Worm (Caenorhabditis elegans): Measurements from ENCODE around the gene Y62F5A.10.

The Y62F5A.10 gene

DNA sequence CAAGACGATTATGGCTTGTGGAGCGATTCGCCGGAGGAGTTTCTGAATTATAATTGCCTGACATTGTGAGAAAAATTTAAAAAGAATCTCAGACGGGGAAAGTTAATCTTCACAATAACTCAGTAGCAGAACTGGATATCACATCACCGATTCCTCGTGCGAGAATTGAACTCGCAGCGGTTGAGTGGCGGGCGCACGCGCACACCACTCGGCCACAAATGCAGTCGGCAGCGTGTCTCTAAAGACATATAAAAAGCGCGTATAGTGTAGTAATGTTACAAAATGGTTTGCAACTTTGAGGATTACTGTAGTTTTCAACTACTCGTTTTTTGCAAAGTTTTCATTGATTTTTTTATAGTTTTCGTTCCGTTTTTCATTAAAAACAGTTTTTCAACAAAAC, 36.8 kb upstream of the Y62F5A.10 start (continued):
- TF ChIP-seq zfp-3 (GFP tag; conservative IDR thresholded peaks at IDR 0.05) (0 out of 2 replicates have a peak, but pooled peaks have one; percentile 48), rbr-2 (tag; optimal IDR thresholded peaks at IDR 0.05) (peak; percentile 87), mep-1 (tag; optimal IDR thresholded peaks at IDR 0.05) (no peak), nhr-111 (GFP tag; optimal IDR thresholded peaks at IDR 0.05) (peak; percentile 70), cey-2 (tag; optimal IDR thresholded peaks at IDR 0.05; ENCODE audit: borderline replicate concordance, insufficient read depth) (peak; percentile 49), lin-15B (tag; optimal IDR thresholded peaks at IDR 0.05) (no peak), dve-1 (tag; optimal IDR thresholded peaks at IDR 0.05; ENCODE audit: insufficient read depth) (peak; percentile 78), ces-1 (GFP tag; optimal IDR thresholded peaks at IDR 0.05) (no peak), R02D3.7 (tag; optimal IDR thresholded peaks at IDR 0.05) (peak; percentile 15), gei-8 (GFP tag; optimal IDR thresholded peaks at IDR 0.05) (peak; percentile 84), ztf-11 (tag; optimal IDR thresholded peaks at IDR 0.05) (no peak), dmd-8 (GFP tag; IDR thresholded peaks at IDR 0.05) (peak; percentile 100), set-16 (GFP tag; IDR thresholded peaks at IDR 0.05) (peak; percentile 56; the same call in 1 of the 2 replicates), mxl-2 (GFP tag; conservative IDR thresholded peaks at IDR 0.05) (peak; percentile 75), daf-8 (GFP tag; IDR thresholded peaks at IDR 0.05) (no peak), duxl-1 (tag; optimal IDR thresholded peaks at IDR 0.05; ENCODE audit: poor library complexity) (peak; percentile 72), nhr-42 (GFP tag; IDR thresholded peaks at IDR 0.05) (peak; percentile 84), daf-19 (GFP tag; conservative IDR thresholded peaks at IDR 0.05) (peak; percentile 97), ceh-62 (tag; optimal IDR thresholded peaks at IDR 0.05) (no peak), lin-1 (GFP tag; IDR thresholded peaks at IDR 0.05) (peak; percentile 92), jun-1 (tag; optimal IDR thresholded peaks at IDR 0.05) (peak; percentile 8), hmg-1.1 (GFP tag; IDR thresholded peaks at IDR 0.05) (peak; percentile 95), zfp-2 (tag; optimal IDR thresholded peaks at IDR 0.05) (peak; percentile 70), sdz-12 (GFP tag; optimal IDR thresholded peaks at IDR 0.05) (peak; percentile 79), lin-39 (tag; optimal IDR thresholded peaks at IDR 0.05) (no peak), lir-3 (tag; optimal IDR thresholded peaks at IDR 0.05) (peak; percentile 87), F26F4.8 (GFP tag; conservative IDR thresholded peaks at IDR 0.05) (peak; percentile 99), nhr-11 (tag; optimal IDR thresholded peaks at IDR 0.05) (no peak), dpl-1 (GFP tag; optimal IDR thresholded peaks at IDR 0.05) (peak; percentile 46), vab-7 (GFP tag; IDR thresholded peaks at IDR 0.05) (peak; percentile 98), tra-1 (GFP tag; IDR thresholded peaks at IDR 0.05) (peak; percentile 93), Y5F2A.4 (GFP tag; optimal IDR thresholded peaks at IDR 0.05) (peak; percentile 95), daf-12 (tag; optimal IDR thresholded peaks at IDR 0.05) (no peak), nhr-41 (GFP tag; IDR thresholded peaks at IDR 0.05) (peak; percentile 95), F49E8.2 (tag; optimal IDR thresholded peaks at IDR 0.05; ENCODE audit: borderline replicate concordance) (peak; percentile 80), lin-29 (GFP tag; IDR thresholded peaks at IDR 0.05) (peak; percentile 84), arid-1 (GFP tag; conservative IDR thresholded peaks at IDR 0.05) (peak; percentile 97), saeg-2 (GFP tag; IDR thresholded peaks at IDR 0.05) (peak; percentile 93), ZK337.2 (GFP tag; IDR thresholded peaks at IDR 0.05) (peak; percentile 91), lin-13 (GFP tag; optimal IDR thresholded peaks at IDR 0.05) (peak; percentile 73), hlh-11 (tag; optimal IDR thresholded peaks at IDR 0.05) (peak; percentile 73), ztf-7 (tag; optimal IDR thresholded peaks at IDR 0.05) (no peak), ctbp-1 (GFP tag; IDR thresholded peaks at IDR 0.05) (peak; percentile 95), F37D6.2 (tag; optimal IDR thresholded peaks at IDR 0.05) (peak; percentile 72), aha-1 (tag) (peak; percentile 98), pqm-1 (tag; optimal IDR thresholded peaks at IDR 0.05) (no peak), ceh-20 (GFP tag; IDR thresholded peaks at IDR 0.05) (peak; percentile 92), daf-16 (GFP tag; optimal IDR thresholded peaks at IDR 0.05) (peak; percentile 61 to 91), daf-16 (tag; optimal IDR thresholded peaks at IDR 0.05) (peak; percentile 68), hif-1 (tag; optimal IDR thresholded peaks at IDR 0.05) (peak; percentile 44 to 84), nhr-6 (tag; optimal IDR thresholded peaks at IDR 0.05) (no peak)
